Fruit fly (Drosophila melanogaster): ENCODE results near the gene Sgsf.

dm6 chr3R:12316420-12316819 lies 25.1 kb upstream of the Sgsf start:
- TF ChIP-seq CG8478 (optimal IDR thresholded peaks at IDR 0.05) = no peak
- no peak for TF ChIP-seq CTCF (optimal IDR thresholded peaks at IDR 0.05)
